Fruit fly (Drosophila melanogaster) whole organism, prepupa: Measurements from ENCODE around the gene CG17134.

Experiments
- CG10669 ChIP-seq: fragments of 200-800 bp; sonication (Bioruptor generic); optimal IDR thresholded peaks from 3 replicates; lab custom pipeline; 2018; ENCODE audit warnings: missing biosample characterization, mild to moderate bottlenecking, missing genetic modification characterization, moderate library complexity
- CG11294 ChIP-seq: fragments of 200-800 bp; sonication (Bioruptor generic); IDR thresholded peaks from 2 replicates; pipeline ENCODE4 v1.3.6; 2022; ENCODE audit warnings: missing biosample characterization, missing genetic modification characterization
- CG11762 ChIP-seq: fragments of 200-800 bp; sonication (Bioruptor generic); optimal IDR thresholded peaks from 3 replicates; lab custom pipeline; 2016; ENCODE audit warnings: missing biosample characterization, missing genetic modification characterization; ENCODE audit not compliant: insufficient read depth
- CG11902 ChIP-seq: fragments of 200-800 bp; sonication (Bioruptor generic); optimal IDR thresholded peaks from 3 replicates; lab custom pipeline; 2016; ENCODE audit warnings: missing biosample characterization, missing genetic modification characterization
- CG15336 ChIP-seq: fragments of 200-800 bp; sonication (Bioruptor generic); IDR thresholded peaks from 2 replicates; pipeline ENCODE4 v1.3.6; 2022; ENCODE audit warnings: missing biosample characterization, missing genetic modification characterization
- CG16779 ChIP-seq: fragments of 200-800 bp; sonication (Bioruptor generic); optimal IDR thresholded peaks from 3 replicates; lab custom pipeline; 2017; ENCODE audit warnings: missing biosample characterization, mild to moderate bottlenecking, missing genetic modification characterization
- CG3032 ChIP-seq: fragments of 200-800 bp; optimal IDR thresholded peaks from 2 replicates; lab custom pipeline; 2019; ENCODE audit warnings: missing biosample characterization, mild to moderate bottlenecking, missing genetic modification characterization, moderate library complexity
- CG31627 ChIP-seq: fragments of 200-800 bp; sonication (Bioruptor generic); optimal IDR thresholded peaks from 3 replicates; lab custom pipeline; 2016; ENCODE audit warnings: missing biosample characterization, missing genetic modification characterization
- CG32006 ChIP-seq: fragments of 200-800 bp; sonication (Bioruptor generic); optimal IDR thresholded peaks from 3 replicates; lab custom pipeline; 2017; ENCODE audit warnings: missing biosample characterization, mild to moderate bottlenecking, missing genetic modification characterization
- CG34406 ChIP-seq: fragments of 200-800 bp; sonication (Bioruptor generic); optimal IDR thresholded peaks from 3 replicates; lab custom pipeline; 2016; ENCODE audit warnings: missing biosample characterization, missing genetic modification characterization
- CG3919 ChIP-seq: fragments of 200-800 bp; sonication (Bioruptor generic); optimal IDR thresholded peaks from 3 replicates; lab custom pipeline; 2016; ENCODE audit warnings: missing biosample characterization, missing genetic modification characterization
- CG4318 ChIP-seq: fragments of 200-800 bp; sonication (Bioruptor generic); optimal IDR thresholded peaks from 3 replicates; lab custom pipeline; 2017; ENCODE audit warnings: missing biosample characterization, mild to moderate bottlenecking, missing genetic modification characterization
- CG6163 ChIP-seq: fragments of 200-800 bp; sonication (Bioruptor generic); IDR thresholded peaks from 3 replicates; pipeline ENCODE4 v1.3.6; 2022; ENCODE audit warnings: missing biosample characterization, missing genetic modification characterization
- CG6276 ChIP-seq: fragments of 200-800 bp; sonication (Bioruptor generic); optimal IDR thresholded peaks from 2 replicates; lab custom pipeline; 2017; ENCODE audit warnings: missing biosample characterization, mild to moderate bottlenecking, missing genetic modification characterization
- CG6792 ChIP-seq: fragments of 200-800 bp; sonication (Bioruptor generic); optimal IDR thresholded peaks from 3 replicates; lab custom pipeline; 2016; ENCODE audit warnings: missing biosample characterization, missing genetic modification characterization
- CG6808 ChIP-seq: fragments of 200-800 bp; sonication (Bioruptor generic); optimal IDR thresholded peaks from 3 replicates; lab custom pipeline; 2017; ENCODE audit warnings: missing biosample characterization, missing genetic modification characterization, mild to moderate bottlenecking, moderate library complexity, missing genetic modification reagents
- CG6854 ChIP-seq: fragments of 200-800 bp; sonication (Bioruptor generic); optimal IDR thresholded peaks from 2 replicates; lab custom pipeline; 2017; ENCODE audit warnings: missing biosample characterization, mild to moderate bottlenecking, missing genetic modification characterization
- CG8319 ChIP-seq: fragments of 200-800 bp; sonication (Bioruptor generic); optimal IDR thresholded peaks from 3 replicates; lab custom pipeline; 2016; ENCODE audit warnings: missing biosample characterization, missing genetic modification characterization
- CG8632 ChIP-seq: fragments of 200-800 bp; sonication (Bioruptor generic); optimal IDR thresholded peaks from 3 replicates; lab custom pipeline; 2016; ENCODE audit warnings: missing biosample characterization, missing genetic modification characterization
- Eip75B ChIP-seq: fragments of 200-800 bp; sonication (Bioruptor generic); optimal IDR thresholded peaks from 3 replicates; lab custom pipeline; 2016; ENCODE audit warnings: missing biosample characterization, missing genetic modification characterization
- Eip93F ChIP-seq: fragments of 200-800 bp; sonication (Bioruptor generic); optimal IDR thresholded peaks from 2 replicates; lab custom pipeline; 2016; ENCODE audit warnings: missing biosample characterization, mild to moderate bottlenecking, missing genetic modification characterization
- Ets21C ChIP-seq: fragments of 200-800 bp; sonication (Bioruptor generic); optimal IDR thresholded peaks from 3 replicates; lab custom pipeline; 2016; ENCODE audit warnings: missing biosample characterization, missing genetic modification characterization
- Ets96B ChIP-seq: fragments of 200-800 bp; optimal IDR thresholded peaks from 2 replicates; lab custom pipeline; 2019; ENCODE audit warnings: missing biosample characterization, mild to moderate bottlenecking, missing genetic modification characterization, moderate library complexity
- Gug ChIP-seq: fragments of 200-800 bp; sonication (Bioruptor generic); IDR thresholded peaks from 2 replicates; pipeline ENCODE4 v1.3.6; 2022; ENCODE audit warnings: missing biosample characterization, missing genetic modification characterization
- Hr38 ChIP-seq: sonication (Bioruptor generic); optimal IDR thresholded peaks from 2 replicates; lab custom pipeline; 2016; ENCODE audit warnings: missing biosample characterization, missing genetic modification characterization
- Hr39 ChIP-seq: fragments of 200-800 bp; sonication (Bioruptor generic); optimal IDR thresholded peaks from 2 replicates; lab custom pipeline; 2016; ENCODE audit warnings: missing biosample characterization, missing genetic modification characterization
- Lpt ChIP-seq: fragments of 200-800 bp; sonication (Bioruptor generic); optimal IDR thresholded peaks from 3 replicates; lab custom pipeline; 2016; ENCODE audit warnings: missing biosample characterization, missing genetic modification characterization
- Met ChIP-seq: fragments of 200-800 bp; sonication (Bioruptor generic); optimal IDR thresholded peaks from 3 replicates; lab custom pipeline; 2016; ENCODE audit warnings: missing biosample characterization, missing genetic modification characterization
- OdsH ChIP-seq: fragments of 200-800 bp; sonication (Bioruptor generic); optimal IDR thresholded peaks from 3 replicates; lab custom pipeline; 2016; ENCODE audit warnings: missing biosample characterization, missing genetic modification characterization
- Smox ChIP-seq: fragments of 200-800 bp; sonication (Bioruptor generic); optimal IDR thresholded peaks from 3 replicates; lab custom pipeline; 2016; ENCODE audit warnings: missing biosample characterization, missing genetic modification characterization
- Sox102F ChIP-seq: fragments of 200-800 bp; sonication (Bioruptor generic); optimal IDR thresholded peaks from 2 replicates; lab custom pipeline; 2016; ENCODE audit warnings: missing biosample characterization, mild to moderate bottlenecking, missing genetic modification characterization
- Sox14 ChIP-seq: fragments of 200-800 bp; sonication (Bioruptor generic); optimal IDR thresholded peaks from 3 replicates; lab custom pipeline; 2016; ENCODE audit warnings: missing biosample characterization, missing genetic modification characterization
- Sox15 ChIP-seq: fragments of 200-800 bp; sonication (Bioruptor generic); optimal IDR thresholded peaks from 3 replicates; lab custom pipeline; 2016; ENCODE audit warnings: missing biosample characterization, missing genetic modification characterization
- achi ChIP-seq: fragments of 200-800 bp; sonication (Bioruptor generic); optimal IDR thresholded peaks from 3 replicates; lab custom pipeline; 2016; ENCODE audit warnings: missing biosample characterization, missing genetic modification characterization
- acj6 ChIP-seq: fragments of 200-800 bp; sonication (Bioruptor generic); optimal IDR thresholded peaks from 3 replicates; lab custom pipeline; 2016; ENCODE audit warnings: missing biosample characterization, missing genetic modification characterization
- cyc ChIP-seq: fragments of 200-800 bp; sonication (Bioruptor generic); optimal IDR thresholded peaks from 3 replicates; lab custom pipeline; 2016; ENCODE audit warnings: missing biosample characterization, missing genetic modification characterization
- dac ChIP-seq: fragments of 200-800 bp; sonication (Bioruptor generic); optimal IDR thresholded peaks from 2 replicates; lab custom pipeline; 2017; ENCODE audit warnings: missing biosample characterization, mild to moderate bottlenecking, missing genetic modification characterization
- dsx ChIP-seq: fragments of 200-800 bp; optimal IDR thresholded peaks from 3 replicates; lab custom pipeline; 2019; ENCODE audit warnings: missing biosample characterization, mild to moderate bottlenecking, missing genetic modification characterization, moderate library complexity; ENCODE audit not compliant: poor library complexity, severe bottlenecking
- esn ChIP-seq: fragments of 200-800 bp; sonication (Bioruptor generic); optimal IDR thresholded peaks from 2 replicates; lab custom pipeline; 2016; ENCODE audit warnings: missing biosample characterization, mild to moderate bottlenecking, missing genetic modification characterization, moderate library complexity
- fd85E ChIP-seq: fragments of 200-800 bp; sonication (Bioruptor generic); optimal IDR thresholded peaks from 3 replicates; lab custom pipeline; 2016; ENCODE audit warnings: missing biosample characterization, missing genetic modification characterization
- net ChIP-seq: fragments of 200-800 bp; sonication (Bioruptor generic); optimal IDR thresholded peaks from 3 replicates; lab custom pipeline; 2016; ENCODE audit warnings: missing biosample characterization, missing genetic modification characterization
- salr ChIP-seq, 2 experiments: fragments of 200-800 bp; sonication (Bioruptor generic); optimal IDR thresholded peaks; 3 replicates each; lab custom pipeline; 2016 to 2018; ENCODE audit warnings: missing biosample characterization in 2 of 2, missing genetic modification characterization in 2 of 2, mild to moderate bottlenecking in 1 of 2
- spab ChIP-seq: fragments of 200-800 bp; sonication (Bioruptor generic); optimal IDR thresholded peaks from 2 replicates; lab custom pipeline; 2017; ENCODE audit warnings: missing biosample characterization, mild to moderate bottlenecking, missing genetic modification characterization, missing genetic modification reagents
- topi ChIP-seq: fragments of 200-800 bp; sonication (Bioruptor generic); optimal IDR thresholded peaks from 3 replicates; lab custom pipeline; 2016; ENCODE audit warnings: missing biosample characterization, missing genetic modification characterization
- vri ChIP-seq: fragments of 200-800 bp; sonication (Bioruptor generic); optimal IDR thresholded peaks from 3 replicates; lab custom pipeline; 2016; ENCODE audit warnings: missing biosample characterization, mild to moderate bottlenecking, missing genetic modification characterization

The CG17134 gene

dm6 chr2L:10794032-10794431 lies 26.5 kb upstream of the CG17134 start (continued):
- TF ChIP-seq Eip93F (GFP tag; lab: Kevin White, UChicago) (no peak), esn (no peak), CG31627 (GFP tag; lab: Kevin White, UChicago) (no peak), CG32006 (no peak), dac (GFP tag; lab: Kevin White, UChicago) (no peak), CG11294 (no peak), cyc (GFP tag; lab: Kevin White, UChicago) (no peak), CG11762 (no peak), Met (GFP tag; lab: Kevin White, UChicago) (peak; percentile 12), CG8632 (GFP tag; lab: Kevin White, UChicago) (peak; percentile 25), achi (GFP tag; lab: Kevin White, UChicago) (no peak), CG6276 (GFP tag; lab: Kevin White, UChicago) (no peak), CG6792 (no peak), Gug (no peak), CG6163 (GFP tag; lab: Robert Waterston, UW) (peak; percentile 57; the same call in 2 of the 3 replicates), Sox14 (no peak), CG11902 (GFP tag; lab: Kevin White, UChicago) (no peak), Ets96B (tag; lab: Kevin White, UChicago) (no peak), salr (GFP tag; optimal IDR thresholded peaks at IDR 0.05; lab: Kevin White, UChicago) (no peak), Eip75B (GFP tag; lab: Kevin White, UChicago) (no peak), CG4318 (no peak), CG8319 (GFP tag; lab: Kevin White, UChicago) (no peak), Lpt (GFP tag; lab: Kevin White, UChicago) (no peak), Hr39 (GFP tag; lab: Kevin White, UChicago) (no peak), CG10669 (GFP tag; lab: Kevin White, UChicago) (no peak), net (GFP tag; lab: Kevin White, UChicago) (no peak), CG16779 (tag; lab: Kevin White, UChicago) (no peak), CG3032 (tag; lab: Kevin White, UChicago) (no peak), spab (GFP tag; lab: Kevin White, UChicago) (peak; percentile 23), Hr38 (GFP tag; lab: Kevin White, UChicago) (no peak), vri (GFP tag; lab: Kevin White, UChicago) (peak; percentile 11), CG34406 (GFP tag; lab: Kevin White, UChicago) (peak; percentile 25), Sox15 (GFP tag; lab: Kevin White, UChicago) (no peak), dsx (GFP tag; lab: Kevin White, UChicago) (no peak), Ets21C (GFP tag; lab: Kevin White, UChicago) (no peak)
- TF ChIP-seq, all 60 proteins: peak for 15

dm6 chr2L:10795731-10796130 lies 24.8 kb upstream of the CG17134 start:
- no peak for TF ChIP-seq CG6792

dm6 chr2L:10800877-10801719 lies 19.4 kb upstream of the CG17134 start, which contains the start of gene CG31869:
Gene CG31869 (minus strand): TSS chr2L:10801109.
- TF ChIP-seq Smox (GFP tag; lab: Kevin White, UChicago) (peak; percentile 8), CG34406 (GFP tag; lab: Kevin White, UChicago) (peak; percentile 5), Sox15 (GFP tag; lab: Kevin White, UChicago) (no peak), CG15336 (GFP tag; lab: Robert Waterston, UW) (peak; percentile 65), CG3919 (GFP tag; lab: Kevin White, UChicago) (peak; percentile 38), esn (no peak), Sox102F (GFP tag; lab: Kevin White, UChicago) (peak; percentile 34), Eip75B (GFP tag; lab: Kevin White, UChicago) (peak; percentile 6), CG6854 (GFP tag; lab: Kevin White, UChicago) (no peak), fd85E (GFP tag; lab: Kevin White, UChicago) (no peak), CG8632 (GFP tag; lab: Kevin White, UChicago) (peak; percentile 22), CG6163 (GFP tag; lab: Robert Waterston, UW) (peak; percentile 43; the same call in 2 of the 3 replicates), CG16779 (tag; lab: Kevin White, UChicago) (no peak), CG4318 (no peak), Hr39 (GFP tag; lab: Kevin White, UChicago) (peak; percentile 39), Lpt (GFP tag; lab: Kevin White, UChicago) (peak; percentile 21), CG31627 (GFP tag; lab: Kevin White, UChicago) (peak; percentile 25), CG6808 (GFP tag; lab: Kevin White, UChicago) (no peak), Ets21C (GFP tag; lab: Kevin White, UChicago) (no peak), OdsH (GFP tag; lab: Kevin White, UChicago) (peak; percentile 13), dsx (GFP tag; lab: Kevin White, UChicago) (peak; percentile 13), acj6 (GFP tag; lab: Kevin White, UChicago) (peak; percentile 45), topi (GFP tag; lab: Kevin White, UChicago) (peak; percentile 42)
